Worm (Caenorhabditis elegans): ENCODE data around the gene F09F9.2.

The F09F9.2 gene

DNA sequence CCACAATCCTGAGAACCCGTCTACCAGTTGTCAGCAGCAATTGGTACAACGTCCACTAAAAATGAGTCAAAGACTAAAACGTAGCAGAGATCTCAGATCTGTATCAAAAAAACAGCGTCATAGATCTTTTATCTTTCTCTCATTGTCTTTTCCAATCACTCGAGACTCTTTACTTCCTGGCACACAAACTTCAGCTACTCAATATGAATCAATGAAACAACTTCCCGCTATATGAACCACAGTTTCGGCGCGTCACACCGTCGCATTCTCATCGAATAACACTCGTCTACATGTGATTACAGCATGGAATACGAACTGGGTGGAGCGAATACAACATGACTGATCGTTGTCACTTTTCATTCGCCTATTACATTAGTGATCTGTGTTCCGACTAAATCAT is 21.0 kb upstream of the F09F9.2 start (continued):
- TF ChIP-seq hlh-11 (tag; optimal IDR thresholded peaks at IDR 0.05) = peak; percentile 89
- TF ChIP-seq attf-4 (tag; optimal IDR thresholded peaks at IDR 0.05) = no peak
- no peak for TF ChIP-seq lin-13 (GFP tag; optimal IDR thresholded peaks at IDR 0.05)
- TF ChIP-seq zfp-2 (tag; optimal IDR thresholded peaks at IDR 0.05) = no peak
- no peak for TF ChIP-seq mxl-2 (GFP tag; conservative IDR thresholded peaks at IDR 0.05)
- no peak for TF ChIP-seq F49E8.2 (tag; optimal IDR thresholded peaks at IDR 0.05; ENCODE audit: borderline replicate concordance)
- TF ChIP-seq nhr-28 (tag; optimal IDR thresholded peaks at IDR 0.05) = peak; percentile 60
- TF ChIP-seq skn-1 (tag; optimal IDR thresholded peaks at IDR 0.05) = no peak
- no peak for TF ChIP-seq daf-16 (GFP tag; optimal IDR thresholded peaks at IDR 0.05)
- no peak for TF ChIP-seq daf-16 (tag; optimal IDR thresholded peaks at IDR 0.05)
- peak; percentile 26 for TF ChIP-seq nhr-25 (tag; optimal IDR thresholded peaks at IDR 0.05; ENCODE audit: borderline replicate concordance, insufficient read depth)
- peak in 1 of 2 experiments; percentile 96 for TF ChIP-seq unc-62 (GFP tag; optimal IDR thresholded peaks at IDR 0.05 in 1 of 2)
- no peak for TF ChIP-seq unc-62 (tag; optimal IDR thresholded peaks at IDR 0.05)
- no peak for TF ChIP-seq dmd-9 (GFP tag; IDR thresholded peaks at IDR 0.05)
- no peak for TF ChIP-seq zip-2 (tag; optimal IDR thresholded peaks at IDR 0.05)
- TF ChIP-seq T26A8.4 (GFP tag; IDR thresholded peaks at IDR 0.05) = no peak
- TF ChIP-seq ZK546.5 (tag; optimal IDR thresholded peaks at IDR 0.05) = no peak
- TF ChIP-seq F10B5.3 (tag; optimal IDR thresholded peaks at IDR 0.05) = no peak
- no peak for TF ChIP-seq unc-130 (GFP tag; optimal IDR thresholded peaks at IDR 0.05)
- no peak for TF ChIP-seq ceh-62 (tag; optimal IDR thresholded peaks at IDR 0.05)
- peak; percentile 38 for TF ChIP-seq dpl-1 (GFP tag; optimal IDR thresholded peaks at IDR 0.05)
- no peak for TF ChIP-seq ztf-7 (tag; optimal IDR thresholded peaks at IDR 0.05)
- no peak for TF ChIP-seq snpc-1.2 (GFP tag; IDR thresholded peaks at IDR 0.05)
- TF ChIP-seq nhr-48 (tag; optimal IDR thresholded peaks at IDR 0.05) = peak; percentile 91
- no peak for TF ChIP-seq T20F7.1 (GFP tag; optimal IDR thresholded peaks at IDR 0.05)
- TF ChIP-seq Y5F2A.4 (GFP tag; optimal IDR thresholded peaks at IDR 0.05) = no peak
- TF ChIP-seq zfp-3 (GFP tag; conservative IDR thresholded peaks at IDR 0.05) = no peak
- no peak for TF ChIP-seq lin-15B (tag; optimal IDR thresholded peaks at IDR 0.05)
- peak; percentile 37 for TF ChIP-seq mep-1 (tag; optimal IDR thresholded peaks at IDR 0.05)
- TF ChIP-seq nhr-237 (tag; optimal IDR thresholded peaks at IDR 0.05) = no peak
- TF ChIP-seq tra-1 (GFP tag; IDR thresholded peaks at IDR 0.05) = 0 out of 2 replicates have a peak, but pooled peaks have one; percentile 25
- no peak for TF ChIP-seq F37D6.2 (tag; optimal IDR thresholded peaks at IDR 0.05)
- TF ChIP-seq zip-11 (GFP tag; IDR thresholded peaks at IDR 0.05) = no peak
- no peak for TF ChIP-seq ztf-11 (tag; optimal IDR thresholded peaks at IDR 0.05)
- no peak for TF ChIP-seq nhr-42 (GFP tag; IDR thresholded peaks at IDR 0.05)
- TF ChIP-seq gei-8 (GFP tag; optimal IDR thresholded peaks at IDR 0.05) = peak; percentile 1
- TF ChIP-seq nhr-11 (tag; optimal IDR thresholded peaks at IDR 0.05) = peak; percentile 7
- TF ChIP-seq nhr-111 (GFP tag; optimal IDR thresholded peaks at IDR 0.05) = no peak
- TF ChIP-seq ceh-82 (tag; optimal IDR thresholded peaks at IDR 0.05) = no peak
- TF ChIP-seq cey-2 (tag; optimal IDR thresholded peaks at IDR 0.05; ENCODE audit: borderline replicate concordance, insufficient read depth) = peak; percentile 81
- TF ChIP-seq ZK337.2 (GFP tag; IDR thresholded peaks at IDR 0.05) = no peak
- no peak for TF ChIP-seq nhr-76 (tag; optimal IDR thresholded peaks at IDR 0.05)
- TF ChIP-seq D1046.2 (GFP tag; IDR thresholded peaks at IDR 0.05) = no peak
- TF ChIP-seq ceh-28 (tag; optimal IDR thresholded peaks at IDR 0.05) = no peak
- peak in 1 of 2 experiments; percentile 79 for TF ChIP-seq mdl-1 (tag; optimal IDR thresholded peaks at IDR 0.05)
- TF ChIP-seq egl-43 (GFP tag; IDR thresholded peaks at IDR 0.05) = no peak
- no peak for TF ChIP-seq Y105C5A.15 (GFP tag; IDR thresholded peaks at IDR 0.05)
- no peak for TF ChIP-seq madf-5 (GFP tag; IDR thresholded peaks at IDR 0.05)
- TF ChIP-seq sdz-12 (GFP tag; optimal IDR thresholded peaks at IDR 0.05) = no peak
- TF ChIP-seq tag-97 (GFP tag; IDR thresholded peaks at IDR 0.05) = no peak
- TF ChIP-seq lin-1 (GFP tag; IDR thresholded peaks at IDR 0.05) = no peak
- no peak for TF ChIP-seq pqm-1 (tag; optimal IDR thresholded peaks at IDR 0.05)
- no peak for TF ChIP-seq F26F4.8 (GFP tag; conservative IDR thresholded peaks at IDR 0.05)

Data from whole organism, L4 larva.